Fruit fly (Drosophila melanogaster) whole organism, wandering third instar larva: ENCODE measurements around the gene t-cup.
A peak's percentile ranks its signal among the peaks of the same experiment; 100 is the strongest.

Source experiments
- Abd-B ChIP-seq: fragments of >200 bp; optimal IDR thresholded peaks from 2 replicates; lab custom pipeline; 2017; ENCODE audit warnings: missing biosample characterization, missing genetic modification characterization
- CG9705 ChIP-seq: fragments of 200-800 bp; sonication (Bioruptor generic); optimal IDR thresholded peaks from 2 replicates; lab custom pipeline; 2018; ENCODE audit warnings: missing biosample characterization, mild to moderate bottlenecking, missing genetic modification characterization
- CrebA ChIP-seq: fragments of 200-800 bp; sonication (Bioruptor generic); optimal IDR thresholded peaks from 2 replicates; lab custom pipeline; 2016; ENCODE audit warnings: missing biosample characterization, mild to moderate bottlenecking, missing genetic modification characterization, borderline replicate concordance
- Dfd ChIP-seq: fragments of >200 bp; optimal IDR thresholded peaks from 2 replicates; lab custom pipeline; 2017; ENCODE audit warnings: missing biosample characterization, missing genetic modification characterization
- Dif ChIP-seq: fragments of 200-275, 200-300 bp; sonication (Bioruptor generic); optimal IDR thresholded peaks from 2 replicates; lab custom pipeline; 2018; ENCODE audit warnings: missing biosample characterization, missing genetic modification characterization; ENCODE audit not compliant: partially characterized antibody
- GATAd ChIP-seq: sonication (Bioruptor generic); optimal IDR thresholded peaks from 2 replicates; lab custom pipeline; 2016; ENCODE audit warnings: missing biosample characterization, missing genetic modification characterization
- HLH106 ChIP-seq: fragments of 200-800 bp; optimal IDR thresholded peaks from 3 replicates; lab custom pipeline; 2019; ENCODE audit warnings: missing biosample characterization, mild to moderate bottlenecking, missing genetic modification characterization, moderate library complexity
- Hnf4 ChIP-seq: fragments of 200-800 bp; sonication (Bioruptor generic); optimal IDR thresholded peaks from 2 replicates; lab custom pipeline; 2016; ENCODE audit warnings: missing biosample characterization, mild to moderate bottlenecking, missing genetic modification characterization
- Hr78 ChIP-seq: fragments of >200 bp; optimal IDR thresholded peaks from 2 replicates; lab custom pipeline; 2017; ENCODE audit warnings: missing biosample characterization, missing genetic modification characterization
- Hr83 ChIP-seq: fragments of 200-300 bp; sonication (Bioruptor generic); optimal IDR thresholded peaks from 2 replicates; lab custom pipeline; 2016; ENCODE audit warnings: missing biosample characterization, mild to moderate bottlenecking, missing genetic modification characterization, moderate library complexity; ENCODE audit not compliant: poor library complexity, severe bottlenecking
- Jra ChIP-seq: sonication (Bioruptor generic); optimal IDR thresholded peaks from 2 replicates; lab custom pipeline; 2016; ENCODE audit warnings: missing biosample characterization, missing genetic modification characterization
- Mio ChIP-seq: sonication (Bioruptor generic); optimal IDR thresholded peaks from 2 replicates; lab custom pipeline; 2016; ENCODE audit warnings: missing biosample characterization, missing genetic modification characterization
- Myc ChIP-seq: fragments of >200 bp; optimal IDR thresholded peaks from 2 replicates; lab custom pipeline; 2017
- OdsH ChIP-seq: fragments of 200-800 bp; sonication (Bioruptor generic); optimal IDR thresholded peaks from 2 replicates; lab custom pipeline; 2016; ENCODE audit warnings: missing biosample characterization, mild to moderate bottlenecking, missing genetic modification characterization
- Rel ChIP-seq, 2 experiments: fragments of 200-800 bp; sonication (Bioruptor generic) in 1 of 2; optimal IDR thresholded peaks; 2 replicates in 1 of 2; 3 replicates in 1 of 2; lab custom pipeline; 2016 to 2019; ENCODE audit warnings: mild to moderate bottlenecking in 2 of 2, missing biosample characterization in 2 of 2, missing genetic modification characterization in 2 of 2, moderate library complexity in 1 of 2
- Sp1 ChIP-seq: fragments of 200-800 bp; sonication (Bioruptor generic); optimal IDR thresholded peaks from 3 replicates; lab custom pipeline; 2019; ENCODE audit warnings: missing biosample characterization, mild to moderate bottlenecking, missing genetic modification characterization, moderate library complexity
- Vsx2 ChIP-seq: fragments of 200-300, 225-300 bp; sonication (Bioruptor generic); optimal IDR thresholded peaks from 2 replicates; lab custom pipeline; 2018; ENCODE audit warnings: missing biosample characterization, missing genetic modification characterization; ENCODE audit not compliant: partially characterized antibody
- br ChIP-seq: fragments of 200-800 bp; sonication (Bioruptor generic); optimal IDR thresholded peaks from 2 replicates; lab custom pipeline; 2016; ENCODE audit warnings: missing biosample characterization, missing genetic modification characterization
- brk ChIP-seq: fragments of 200-800 bp; sonication (Bioruptor generic); optimal IDR thresholded peaks from 2 replicates; lab custom pipeline; 2016; ENCODE audit warnings: missing biosample characterization, mild to moderate bottlenecking, missing genetic modification characterization
- dl ChIP-seq, 2 experiments: fragments of 175-275, 200-275 bp in 1 of 2; fragments of 200-275 bp in 1 of 2; sonication (Bioruptor generic); optimal IDR thresholded peaks; lab custom pipeline; 2018; ENCODE audit warnings: mild to moderate bottlenecking in 2 of 2, missing biosample characterization in 2 of 2, missing genetic modification characterization in 2 of 2, moderate library complexity in 2 of 2; ENCODE audit not compliant: partially characterized antibody in 2 of 2, insufficient read depth in 1 of 2
- dmrt93B ChIP-seq: fragments of 200-800 bp; sonication (Bioruptor generic); optimal IDR thresholded peaks from 2 replicates; lab custom pipeline; 2018; ENCODE audit warnings: missing biosample characterization, mild to moderate bottlenecking, missing genetic modification characterization
- dsf ChIP-seq: sonication (Bioruptor generic); optimal IDR thresholded peaks from 2 replicates; lab custom pipeline; 2016; ENCODE audit warnings: missing biosample characterization, missing genetic modification characterization, borderline replicate concordance
- fru ChIP-seq: fragments of 200-800 bp; sonication (Bioruptor generic); optimal IDR thresholded peaks from 3 replicates; lab custom pipeline; 2016; ENCODE audit warnings: missing biosample characterization, mild to moderate bottlenecking, missing genetic modification characterization
- h ChIP-seq: fragments of 200-800 bp; sonication (Bioruptor generic); optimal IDR thresholded peaks from 3 replicates; lab custom pipeline; 2016; ENCODE audit warnings: missing biosample characterization, mild to moderate bottlenecking, missing genetic modification characterization
- jim ChIP-seq: fragments of 175-275, 200-325 bp; sonication (Bioruptor generic); optimal IDR thresholded peaks from 2 replicates; lab custom pipeline; 2016; ENCODE audit warnings: missing biosample characterization, mild to moderate bottlenecking, missing genetic modification characterization
- lola ChIP-seq: fragments of >200 bp; optimal IDR thresholded peaks from 2 replicates; lab custom pipeline; 2017; ENCODE audit warnings: missing biosample characterization, missing genetic modification characterization
- pan ChIP-seq: fragments of >200 bp; optimal IDR thresholded peaks from 2 replicates; lab custom pipeline; 2017
- psq ChIP-seq: fragments of 200-800 bp; sonication (Bioruptor generic); optimal IDR thresholded peaks from 3 replicates; lab custom pipeline; 2017; ENCODE audit warnings: missing biosample characterization, mild to moderate bottlenecking, missing genetic modification characterization, moderate library complexity
- sv ChIP-seq: fragments of 200-800 bp; sonication (Bioruptor generic); optimal IDR thresholded peaks from 3 replicates; lab custom pipeline; 2016; ENCODE audit warnings: missing biosample characterization, missing genetic modification characterization
- usp ChIP-seq: fragments of >200 bp; optimal IDR thresholded peaks from 2 replicates; lab custom pipeline; 2017; ENCODE audit warnings: missing biosample characterization, missing genetic modification characterization
- woc ChIP-seq: sonication (Bioruptor generic); optimal IDR thresholded peaks from 2 replicates; lab custom pipeline; 2016; ENCODE audit warnings: missing biosample characterization, mild to moderate bottlenecking, missing genetic modification characterization

Gene t-cup

DNA sequence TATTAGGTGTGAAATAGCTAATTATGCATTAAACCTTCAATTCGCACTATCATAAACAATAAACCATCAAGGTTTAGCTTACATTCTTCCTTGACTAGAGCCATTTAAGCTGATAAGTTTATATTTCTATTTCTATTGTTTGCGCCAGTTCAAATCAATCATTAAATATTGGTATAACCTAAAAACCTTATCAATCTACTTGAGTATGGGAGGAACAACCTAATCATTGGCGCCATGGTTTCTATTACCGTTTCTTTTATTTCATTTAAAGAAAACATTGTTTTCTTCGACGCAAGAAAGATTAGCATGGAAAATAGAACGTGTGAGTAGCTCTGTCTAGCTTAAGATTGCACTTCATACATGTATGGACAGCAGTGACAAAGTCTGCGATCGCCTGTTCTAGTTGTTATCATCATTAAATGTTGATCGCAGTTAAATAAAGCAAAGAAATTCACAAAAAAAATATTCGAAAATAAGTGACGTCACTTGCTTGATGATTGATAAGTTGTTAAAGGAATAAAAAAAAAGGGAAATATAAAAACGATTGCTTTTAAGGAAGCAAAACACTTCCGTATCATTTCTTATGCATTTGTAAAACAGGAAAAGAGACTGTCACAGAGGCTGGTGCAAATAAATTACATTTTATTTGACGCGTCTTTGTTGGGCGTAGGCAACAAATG is 22.8 kb downstream of the t-cup start:
- TF ChIP-seq Myc (lab: Kevin White, UChicago) (no peak), usp (no peak), Hnf4 (GFP tag; lab: Kevin White, UChicago) (peak; percentile 13), Sp1 (peak; percentile 3), Dif (GFP tag; lab: Kevin White, UChicago) (no peak), Hr83 (GFP tag; lab: Kevin White, UChicago) (no peak), dl (GFP tag; optimal IDR thresholded peaks at IDR 0.05; lab: Kevin White, UChicago; ENCODE audit: insufficient read depth in 1 of 2, partially characterized antibody in 2 of 2) (no peak), pan (lab: Kevin White, UChicago) (no peak), jim (GFP tag; lab: Kevin White, UChicago) (no peak), woc (GFP tag; lab: Kevin White, UChicago) (no peak), CG9705 (GFP tag; lab: Kevin White, UChicago) (no peak), dmrt93B (no peak), brk (GFP tag; lab: Kevin White, UChicago) (no peak), Rel (GFP tag; optimal IDR thresholded peaks at IDR 0.05; lab: Kevin White, UChicago) (no peak), Rel (tag; optimal IDR thresholded peaks at IDR 0.05; lab: Kevin White, UChicago) (peak; percentile 40), br (GFP tag; lab: Kevin White, UChicago) (peak; percentile 17), Vsx2 (GFP tag; lab: Kevin White, UChicago) (no peak), HLH106 (tag; lab: Kevin White, UChicago) (no peak), h (GFP tag; lab: Kevin White, UChicago) (peak; percentile 5), GATAd (no peak), Hr78 (GFP tag; lab: Kevin White, UChicago) (no peak), lola (GFP tag; lab: Kevin White, UChicago) (no peak)

dm6 chr2L:12473583-12473982 is 23.6 kb downstream of the t-cup start:
- no peak for TF ChIP-seq Dif (GFP tag; lab: Kevin White, UChicago)
- no peak for TF ChIP-seq Vsx2 (GFP tag; lab: Kevin White, UChicago)
- no peak for TF ChIP-seq OdsH (GFP tag; lab: Kevin White, UChicago)
- TF ChIP-seq brk (GFP tag; lab: Kevin White, UChicago): no peak
- TF ChIP-seq Abd-B: no peak
- no peak for TF ChIP-seq jim (GFP tag; lab: Kevin White, UChicago)
- no peak for TF ChIP-seq CG9705 (GFP tag; lab: Kevin White, UChicago)
- TF ChIP-seq lola (GFP tag; lab: Kevin White, UChicago): no peak
- no peak for TF ChIP-seq Mio (GFP tag; lab: Kevin White, UChicago)
- TF ChIP-seq fru (GFP tag; lab: Kevin White, UChicago): no peak
- TF ChIP-seq Dfd: no peak
- TF ChIP-seq woc (GFP tag; lab: Kevin White, UChicago): no peak
- TF ChIP-seq dl (GFP tag; optimal IDR thresholded peaks at IDR 0.05; lab: Kevin White, UChicago; ENCODE audit: insufficient read depth in 1 of 2, partially characterized antibody in 2 of 2): no peak
- TF ChIP-seq Sp1: no peak

DNA sequence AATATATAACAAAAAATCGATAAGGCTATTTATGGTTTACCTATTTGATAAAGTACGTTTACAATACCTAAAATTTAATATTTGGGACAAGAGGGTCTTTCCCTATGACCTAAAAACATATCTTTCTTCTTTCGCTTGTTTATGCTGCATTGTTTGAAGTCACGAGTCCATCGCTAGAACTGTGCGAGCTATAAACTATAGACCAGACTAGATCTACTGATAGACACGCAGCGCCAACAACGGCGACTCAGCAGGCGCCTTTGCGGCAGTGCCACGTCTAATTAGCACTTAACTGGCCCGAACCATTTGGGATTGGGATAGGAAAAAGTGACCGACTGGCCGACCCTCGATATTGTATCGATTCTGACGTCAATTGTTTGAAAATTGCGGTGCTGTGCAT is 24.1 kb downstream of the t-cup start:
- TF ChIP-seq sv (GFP tag; lab: Kevin White, UChicago) (no peak), woc (GFP tag; lab: Kevin White, UChicago) (no peak), br (GFP tag; lab: Kevin White, UChicago) (no peak), Jra (GFP tag; lab: Kevin White, UChicago) (no peak), dl (GFP tag; optimal IDR thresholded peaks at IDR 0.05; lab: Kevin White, UChicago; ENCODE audit: insufficient read depth in 1 of 2, partially characterized antibody in 2 of 2) (no peak), dsf (GFP tag; lab: Kevin White, UChicago) (no peak)

DNA sequence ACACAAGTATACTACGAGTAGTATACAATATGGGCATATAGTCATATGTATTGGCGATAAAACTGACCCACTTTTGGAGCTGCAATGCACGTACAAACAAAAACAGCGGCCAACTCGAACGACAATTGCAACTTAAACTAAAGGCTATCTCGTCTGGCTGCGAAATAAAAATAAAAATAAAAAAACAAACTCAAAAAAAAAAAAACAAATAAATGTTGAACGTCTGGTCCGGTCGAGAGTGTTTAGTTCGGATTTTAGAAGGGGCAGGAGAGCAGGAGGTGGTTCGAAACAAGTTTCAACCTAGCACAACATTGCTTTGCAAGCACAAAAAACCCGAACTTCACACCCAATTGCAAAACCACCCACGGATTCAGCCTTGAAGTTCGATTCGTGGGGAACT is 25.2 kb downstream of the t-cup start:
- TF ChIP-seq CrebA (no peak), usp (no peak), dmrt93B (no peak), Dfd (no peak), pan (lab: Kevin White, UChicago) (no peak), lola (GFP tag; lab: Kevin White, UChicago) (no peak), Hr78 (GFP tag; lab: Kevin White, UChicago) (no peak), HLH106 (tag; lab: Kevin White, UChicago) (no peak), OdsH (GFP tag; lab: Kevin White, UChicago) (no peak), psq (GFP tag; lab: Kevin White, UChicago) (no peak), jim (GFP tag; lab: Kevin White, UChicago) (no peak)
- TF ChIP-seq, all 38 proteins: peak for 0
